Fruit fly (Drosophila melanogaster) Kc167 (cell line): ENCODE data around the gene CG43783.

Experiments
- Myc ChIP-seq: fragments of >200 bp; optimal IDR thresholded peaks from 2 replicates; lab custom pipeline; 2017; ENCODE audit warnings: missing external identifiers
- h ChIP-seq: fragments of >200 bp; optimal IDR thresholded peaks from 3 replicates; lab custom pipeline; 2018; ENCODE audit warnings: missing external identifiers
- insv ChIP-seq: fragments of >200 bp; optimal IDR thresholded peaks from 3 replicates; lab custom pipeline; 2018; ENCODE audit warnings: missing external identifiers
- psq ChIP-seq: fragments of >200 bp; optimal IDR thresholded peaks from 2 replicates; lab custom pipeline; 2017; ENCODE audit warnings: missing external identifiers
- ttk ChIP-seq: sonication (Bioruptor generic); optimal IDR thresholded peaks from 2 replicates; lab custom pipeline; 2017; ENCODE audit warnings: missing external identifiers

- TF ChIP-seq insv (lab: Kevin White, UChicago), result no peak
- no peak for TF ChIP-seq ttk (lab: Kevin White, UChicago)
- TF ChIP-seq h, result no peak
- TF ChIP-seq Myc (lab: Kevin White, UChicago), result no peak
- TF ChIP-seq psq (lab: Kevin White, UChicago), result no peak
Measured at dm6 chr3L:8981495-8981894, 27.4 kb upstream of the CG43783 start, which contains the start of gene CG13314.
